Fruit fly (Drosophila melanogaster) whole organism, embryonic: ENCODE results near the gene Pex1.

Experiments used
- BEAF-32 ChIP-seq: fragments of 200-800 bp; sonication (Bioruptor generic); optimal IDR thresholded peaks from 3 replicates; lab custom pipeline; 2017; ENCODE audit warnings: missing biosample characterization, missing genetic modification characterization, mild to moderate bottlenecking, moderate library complexity, missing genetic modification reagents
- CG10959 ChIP-seq: fragments of 200-800 bp; sonication (Bioruptor generic); IDR thresholded peaks from 2 replicates; pipeline ENCODE4 v1.3.6; 2022; ENCODE audit warnings: missing biosample characterization, missing genetic modification characterization
- CG11560 ChIP-seq: fragments of 200-800 bp; sonication (Bioruptor generic); IDR thresholded peaks from 3 replicates; pipeline ENCODE4 v1.3.6; 2022; ENCODE audit warnings: missing biosample characterization, missing genetic modification characterization
- CG11696 ChIP-seq: fragments of 200-800 bp; sonication (Bioruptor generic); IDR thresholded peaks from 2 replicates; pipeline ENCODE4 v1.3.6; 2022; ENCODE audit warnings: missing biosample characterization, missing genetic modification characterization
- CG18262 ChIP-seq: fragments of 200-800 bp; optimal IDR thresholded peaks from 3 replicates; lab custom pipeline; 2019; ENCODE audit warnings: missing biosample characterization, mild to moderate bottlenecking, missing genetic modification characterization, moderate library complexity
- CG2202 ChIP-seq: fragments of 200-800 bp; sonication (Bioruptor generic); optimal IDR thresholded peaks from 2 replicates; lab custom pipeline; 2018; ENCODE audit warnings: missing biosample characterization, mild to moderate bottlenecking, missing genetic modification characterization
- CG9727 ChIP-seq: fragments of 200-800 bp; sonication (Bioruptor generic); optimal IDR thresholded peaks from 3 replicates; lab custom pipeline; 2017; ENCODE audit warnings: missing biosample characterization, mild to moderate bottlenecking, missing genetic modification characterization
- HLH4C ChIP-seq: fragments of 200-800 bp; sonication (Bioruptor generic); IDR thresholded peaks from 3 replicates; pipeline ENCODE4 v1.3.6; 2022; ENCODE audit warnings: missing biosample characterization, missing genetic modification characterization; ENCODE audit not compliant: partially characterized antibody
- mam ChIP-seq: fragments of 200-800 bp; sonication (Bioruptor generic); optimal IDR thresholded peaks from 3 replicates; lab custom pipeline; 2016; ENCODE audit warnings: missing biosample characterization, missing genetic modification characterization
- prd ChIP-seq, 3 experiments: fragments of >200 bp in 2 of 3; fragments of 200-800 bp in 1 of 3; sonication (Bioruptor generic) in 1 of 3; optimal IDR thresholded peaks in 2 of 3; IDR thresholded peaks in 1 of 3; 2 replicates in 2 of 3; 3 replicates in 1 of 3; pipeline versions ENCODE4 v1.3.6 to Lab custom; 2017 to 2022; ENCODE audit warnings: missing biosample characterization in 1 of 3, missing genetic modification characterization in 1 of 3
- wek ChIP-seq: fragments of 200-800 bp; sonication (Bioruptor generic); optimal IDR thresholded peaks from 3 replicates; lab custom pipeline; 2018; ENCODE audit warnings: missing biosample characterization, mild to moderate bottlenecking, missing genetic modification characterization, moderate library complexity
- zen2 ChIP-seq: fragments of 200-800 bp; sonication (Bioruptor generic); IDR thresholded peaks from 3 replicates; pipeline ENCODE4 v1.3.6; 2022; ENCODE audit warnings: missing biosample characterization, missing genetic modification characterization; ENCODE audit not compliant: partially characterized antibody

- TF ChIP-seq mam (GFP tag; lab: Kevin White, UChicago): no peak
- TF ChIP-seq CG11560: no peak
- no peak for TF ChIP-seq CG11696
- no peak for TF ChIP-seq zen2 (GFP tag; lab: Robert Waterston, UW)
- TF ChIP-seq BEAF-32 (GFP tag; lab: Kevin White, UChicago): no peak
- TF ChIP-seq prd (optimal IDR thresholded peaks at IDR 0.05; lab: Kevin White, UChicago): no peak
- TF ChIP-seq prd (GFP tag; IDR thresholded peaks at IDR 0.05; lab: Robert Waterston, UW): no peak
- TF ChIP-seq CG2202 (tag; lab: Kevin White, UChicago): no peak
- no peak for TF ChIP-seq CG9727 (GFP tag; lab: Kevin White, UChicago)
- TF ChIP-seq CG10959 (GFP tag; lab: Robert Waterston, UW): no peak
- no peak for TF ChIP-seq wek (GFP tag; lab: Kevin White, UChicago)
- no peak for TF ChIP-seq HLH4C (GFP tag; lab: Robert Waterston, UW)
- TF ChIP-seq CG18262 (tag; lab: Kevin White, UChicago): no peak
These were observed 6.5 kb downstream of the Pex1 start for dm6 chr3L:14078227-14078626.
